Fruit fly (Drosophila melanogaster) whole organism, embryonic: ENCODE results near the gene CG43689.

ENCODE experiments used
- Awh ChIP-seq: fragments of 200-800 bp; sonication (Bioruptor generic); IDR thresholded peaks from 2 replicates; pipeline ENCODE4, ENCODE4 v1.3.6; 2022; ENCODE audit warnings: missing biosample characterization, missing genetic modification characterization
- C15 ChIP-seq: fragments of 200-800 bp; sonication (Bioruptor generic); IDR thresholded peaks from 3 replicates; pipeline ENCODE4 v1.3.6; 2022; ENCODE audit warnings: missing biosample characterization, missing genetic modification characterization
- CG10147 ChIP-seq: fragments of 200-800 bp; sonication (Bioruptor generic); optimal IDR thresholded peaks from 2 replicates; lab custom pipeline; 2019; ENCODE audit warnings: missing biosample characterization, mild to moderate bottlenecking, missing genetic modification characterization, moderate library complexity
- CG11723 ChIP-seq: fragments of 200-800 bp; sonication (Bioruptor generic); optimal IDR thresholded peaks from 2 replicates; lab custom pipeline; 2017; ENCODE audit warnings: missing biosample characterization, mild to moderate bottlenecking, missing genetic modification characterization
- CG14014 ChIP-seq: fragments of 200-800 bp; sonication (Bioruptor generic); IDR thresholded peaks from 2 replicates; pipeline ENCODE4 v1.3.6; 2022; ENCODE audit warnings: missing biosample characterization, missing genetic modification characterization
- CG14667 ChIP-seq: fragments of 200-800 bp; sonication (Bioruptor generic); IDR thresholded peaks from 2 replicates; pipeline ENCODE4 v1.3.6; 2022; ENCODE audit warnings: missing biosample characterization, missing genetic modification characterization
- CG14860 ChIP-seq: fragments of 200-800 bp; sonication (Bioruptor generic); IDR thresholded peaks from 3 replicates; pipeline ENCODE4 v1.3.6; 2022; ENCODE audit warnings: missing biosample characterization, missing genetic modification characterization; ENCODE audit not compliant: partially characterized antibody
- CG16813 ChIP-seq: fragments of 200-800 bp; sonication (Bioruptor generic); IDR thresholded peaks from 3 replicates; pipeline ENCODE4 v1.3.6; 2022; ENCODE audit warnings: missing biosample characterization, missing genetic modification characterization; ENCODE audit not compliant: partially characterized antibody
- CG17385 ChIP-seq: fragments of 200-800 bp; sonication (Bioruptor generic); optimal IDR thresholded peaks from 3 replicates; lab custom pipeline; 2018; ENCODE audit warnings: missing biosample characterization, mild to moderate bottlenecking, missing genetic modification characterization
- CG18476 ChIP-seq: fragments of 200-800 bp; sonication (Bioruptor generic); optimal IDR thresholded peaks from 2 replicates; lab custom pipeline; 2016; ENCODE audit warnings: missing biosample characterization, mild to moderate bottlenecking, missing genetic modification characterization
- CG2875 ChIP-seq: fragments of 200-800 bp; sonication (Bioruptor generic); optimal IDR thresholded peaks from 2 replicates; lab custom pipeline; 2017; ENCODE audit warnings: missing biosample characterization, mild to moderate bottlenecking, missing genetic modification characterization, missing genetic modification reagents
- CG33213 ChIP-seq: fragments of 200-800 bp; sonication (Bioruptor generic); optimal IDR thresholded peaks from 3 replicates; lab custom pipeline; 2016; ENCODE audit warnings: missing biosample characterization, missing genetic modification characterization
- CG33557 ChIP-seq: fragments of 200-800 bp; sonication (Bioruptor generic); optimal IDR thresholded peaks from 2 replicates; lab custom pipeline; 2019; ENCODE audit warnings: missing biosample characterization, mild to moderate bottlenecking, missing genetic modification characterization, moderate library complexity
- CG3847 ChIP-seq: fragments of 200-800 bp; sonication (Bioruptor generic); IDR thresholded peaks from 2 replicates; pipeline ENCODE4 v1.3.6; 2022; ENCODE audit warnings: missing biosample characterization, missing genetic modification characterization
- CG3995 ChIP-seq: fragments of 200-800 bp; sonication (Bioruptor generic); optimal IDR thresholded peaks from 3 replicates; lab custom pipeline; 2016; ENCODE audit warnings: missing biosample characterization, missing genetic modification characterization
- CG4360 ChIP-seq: fragments of 200-800 bp; sonication (Bioruptor generic); IDR thresholded peaks from 2 replicates; pipeline ENCODE4 v1.3.6; 2022; ENCODE audit warnings: missing biosample characterization, missing genetic modification characterization
- CG4617 ChIP-seq: fragments of 200-800 bp; sonication (Bioruptor generic); optimal IDR thresholded peaks from 3 replicates; lab custom pipeline; 2016; ENCODE audit warnings: missing biosample characterization, missing genetic modification characterization, borderline replicate concordance
- CG4730 ChIP-seq: fragments of 200-800 bp; sonication (Bioruptor generic); IDR thresholded peaks from 2 replicates; pipeline ENCODE4 v1.3.6; 2022; ENCODE audit warnings: missing biosample characterization, missing genetic modification characterization
- CG7987 ChIP-seq: fragments of 200-800 bp; sonication (Bioruptor generic); optimal IDR thresholded peaks from 2 replicates; lab custom pipeline; 2018; ENCODE audit warnings: missing biosample characterization, mild to moderate bottlenecking, missing genetic modification characterization, moderate library complexity
- CG8089 ChIP-seq: fragments of 200-800 bp; sonication (Bioruptor generic); optimal IDR thresholded peaks from 3 replicates; lab custom pipeline; 2016; ENCODE audit warnings: missing biosample characterization, missing genetic modification characterization
- CG9797 ChIP-seq: fragments of 200-800 bp; sonication (Bioruptor generic); optimal IDR thresholded peaks from 3 replicates; lab custom pipeline; 2018; ENCODE audit warnings: missing biosample characterization, mild to moderate bottlenecking, missing genetic modification characterization
- CHES-1-like ChIP-seq: fragments of 200-800 bp; sonication (Bioruptor generic); optimal IDR thresholded peaks from 2 replicates; lab custom pipeline; 2016; ENCODE audit warnings: missing biosample characterization, missing genetic modification characterization
- CTCF ChIP-seq: fragments of 200-800 bp; sonication (Bioruptor generic); optimal IDR thresholded peaks from 2 replicates; lab custom pipeline; 2017; ENCODE audit warnings: missing biosample characterization, mild to moderate bottlenecking, missing genetic modification characterization, moderate library complexity
- D19B ChIP-seq: fragments of 200-800 bp; sonication (Bioruptor generic); optimal IDR thresholded peaks from 2 replicates; lab custom pipeline; 2017; ENCODE audit warnings: missing biosample characterization, mild to moderate bottlenecking, missing genetic modification characterization
- Dll ChIP-seq: fragments of 200-800 bp; sonication (Bioruptor generic); IDR thresholded peaks from 4 replicates; pipeline ENCODE4 v1.3.6; 2022; ENCODE audit warnings: missing biosample characterization, missing genetic modification characterization; ENCODE audit not compliant: partially characterized antibody
- GATAe ChIP-seq: fragments of 200-800 bp; sonication (Bioruptor generic); conservative IDR thresholded peaks from 2 replicates; pipeline ENCODE4 v1.3.6; 2022; ENCODE audit warnings: missing biosample characterization, missing genetic modification characterization
- Gsc ChIP-seq: fragments of 200-800 bp; sonication (Bioruptor generic); IDR thresholded peaks from 2 replicates; pipeline ENCODE4 v1.3.6; 2022; ENCODE audit warnings: missing biosample characterization, missing genetic modification characterization
- Hmr ChIP-seq: fragments of 200-800 bp; sonication (Bioruptor generic); optimal IDR thresholded peaks from 3 replicates; lab custom pipeline; 2017; ENCODE audit warnings: mild to moderate bottlenecking, missing biosample characterization, missing genetic modification reagents, missing genetic modification characterization
- Hr39 ChIP-seq: fragments of >200 bp; optimal IDR thresholded peaks from 2 replicates; lab custom pipeline; 2017
- Lhr ChIP-seq: fragments of 200-800 bp; sonication (Bioruptor generic); optimal IDR thresholded peaks from 3 replicates; lab custom pipeline; 2017; ENCODE audit warnings: mild to moderate bottlenecking, missing biosample characterization, missing genetic modification reagents, missing genetic modification characterization
- MBD-R2 ChIP-seq: fragments of 200-800 bp; sonication (Bioruptor generic); IDR thresholded peaks from 2 replicates; pipeline ENCODE4 v1.3.6; 2022; ENCODE audit warnings: missing biosample characterization, missing genetic modification characterization
- MESR4 ChIP-seq: fragments of 200-800 bp; sonication (Bioruptor generic); optimal IDR thresholded peaks from 2 replicates; lab custom pipeline; 2018; ENCODE audit warnings: missing biosample characterization, mild to moderate bottlenecking, missing genetic modification characterization, moderate library complexity
- NC2β ChIP-seq: fragments of 200-800 bp; sonication (Bioruptor generic); optimal IDR thresholded peaks from 2 replicates; lab custom pipeline; 2016; ENCODE audit warnings: missing biosample characterization, missing genetic modification characterization
- Oli ChIP-seq: fragments of 200-800 bp; sonication (Bioruptor generic); optimal IDR thresholded peaks from 2 replicates; lab custom pipeline; 2018; ENCODE audit warnings: missing biosample characterization, mild to moderate bottlenecking, missing genetic modification characterization, moderate library complexity
- Optix ChIP-seq: fragments of 200-800 bp; sonication (Bioruptor generic); IDR thresholded peaks from 3 replicates; pipeline ENCODE4 v1.3.6; 2022; ENCODE audit warnings: missing biosample characterization, missing genetic modification characterization
- YL-1 ChIP-seq: fragments of 200-800 bp; sonication (Bioruptor generic); optimal IDR thresholded peaks from 3 replicates; lab custom pipeline; 2017; ENCODE audit warnings: missing biosample characterization, mild to moderate bottlenecking, missing genetic modification characterization
- ase ChIP-seq: fragments of 200-800 bp; sonication (Bioruptor generic); IDR thresholded peaks from 3 replicates; pipeline ENCODE4 v1.3.6; 2022; ENCODE audit warnings: missing biosample characterization, missing genetic modification characterization
- dpn ChIP-seq, 2 experiments: fragments of 200-800 bp; sonication (Bioruptor generic); optimal IDR thresholded peaks; 3 replicates each; lab custom pipeline; 2016; ENCODE audit warnings: missing biosample characterization in 2 of 2, missing genetic modification characterization in 2 of 2
- dysf ChIP-seq: fragments of 200-800 bp; sonication (Bioruptor generic); IDR thresholded peaks from 3 replicates; pipeline ENCODE4 v1.3.6; 2022; ENCODE audit warnings: missing biosample characterization, missing genetic modification characterization
- emc ChIP-seq: fragments of 200-800 bp; sonication (Bioruptor generic); optimal IDR thresholded peaks from 2 replicates; lab custom pipeline; 2016; ENCODE audit warnings: missing biosample characterization, missing genetic modification characterization
- ewg ChIP-seq: fragments of 200-800 bp; sonication (Bioruptor generic); optimal IDR thresholded peaks from 3 replicates; lab custom pipeline; 2017; ENCODE audit warnings: mild to moderate bottlenecking, missing biosample characterization, missing genetic modification reagents, missing genetic modification characterization
- gfzf ChIP-seq: fragments of 200-800 bp; sonication (Bioruptor generic); optimal IDR thresholded peaks from 2 replicates; lab custom pipeline; 2016; ENCODE audit warnings: missing biosample characterization, mild to moderate bottlenecking, missing genetic modification characterization, moderate library complexity
- inv ChIP-seq: fragments of 200-800 bp; sonication (Bioruptor generic); IDR thresholded peaks from 2 replicates; pipeline ENCODE4 v1.3.6; 2022; ENCODE audit warnings: missing biosample characterization, missing genetic modification characterization; ENCODE audit not compliant: partially characterized antibody
- lmd ChIP-seq: fragments of 200-800 bp; sonication (Bioruptor generic); IDR thresholded peaks from 2 replicates; pipeline ENCODE4 v1.3.6; 2022; ENCODE audit warnings: missing biosample characterization, missing genetic modification characterization
- nmo ChIP-seq: fragments of 200-800 bp; sonication (Bioruptor generic); optimal IDR thresholded peaks from 2 replicates; lab custom pipeline; 2018; ENCODE audit warnings: missing biosample characterization, mild to moderate bottlenecking, missing genetic modification characterization, moderate library complexity
- phol ChIP-seq: fragments of 200-800 bp; sonication (Bioruptor generic); optimal IDR thresholded peaks from 3 replicates; lab custom pipeline; 2018; ENCODE audit warnings: missing biosample characterization, mild to moderate bottlenecking, missing genetic modification characterization, moderate library complexity
- rib ChIP-seq: fragments of 200-800 bp; sonication (Bioruptor generic); IDR thresholded peaks from 2 replicates; pipeline ENCODE4 v1.3.6; 2022; ENCODE audit warnings: missing biosample characterization, missing genetic modification characterization
- sob ChIP-seq: fragments of 200-800 bp; sonication (Bioruptor generic); IDR thresholded peaks from 2 replicates; pipeline ENCODE4 v1.3.6; 2022; ENCODE audit warnings: missing biosample characterization, missing genetic modification characterization
- sug ChIP-seq: fragments of 200-800 bp; optimal IDR thresholded peaks from 2 replicates; lab custom pipeline; 2019; ENCODE audit warnings: missing biosample characterization, mild to moderate bottlenecking, missing genetic modification characterization, moderate library complexity
- tio ChIP-seq: fragments of 200-800 bp; sonication (Bioruptor generic); optimal IDR thresholded peaks from 2 replicates; lab custom pipeline; 2017; ENCODE audit warnings: missing biosample characterization, missing genetic modification characterization, inconsistent platforms
- zen2 ChIP-seq: fragments of 200-800 bp; sonication (Bioruptor generic); IDR thresholded peaks from 3 replicates; pipeline ENCODE4 v1.3.6; 2022; ENCODE audit warnings: missing biosample characterization, missing genetic modification characterization; ENCODE audit not compliant: partially characterized antibody
- zf30C ChIP-seq: fragments of 200-800 bp; sonication (Bioruptor generic); optimal IDR thresholded peaks from 3 replicates; lab custom pipeline; 2018; ENCODE audit warnings: missing biosample characterization, mild to moderate bottlenecking, missing genetic modification characterization

CG43689 gene

DNA sequence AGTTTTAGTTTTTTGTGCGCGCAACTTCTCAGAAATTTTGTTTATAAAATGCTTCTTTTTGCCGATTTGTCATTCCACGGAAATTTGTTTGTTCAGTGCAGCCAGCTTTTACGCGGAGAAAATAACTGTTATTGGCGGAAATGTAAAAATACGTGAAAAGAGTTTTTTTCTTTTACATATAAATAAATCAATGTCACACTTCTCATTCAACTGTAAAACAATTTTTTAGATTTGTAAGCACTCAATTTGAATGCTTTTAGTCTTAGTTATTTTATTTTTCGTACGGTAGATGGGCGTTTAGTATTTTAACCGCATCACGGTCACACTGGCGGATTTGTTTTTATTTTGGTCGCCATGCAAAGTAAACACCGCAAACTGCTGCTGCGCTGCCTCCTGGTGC is 28.6 kb downstream of the CG43689 start, which contains the start of the genes Xpac and brn (continued):
- TF ChIP-seq Hmr (GFP tag; lab: Kevin White, UChicago): peak; percentile 10
- TF ChIP-seq Dll (GFP tag; lab: Robert Waterston, UW): no peak
- TF ChIP-seq CG18476: no peak
- TF ChIP-seq CG4360 (GFP tag; lab: Robert Waterston, UW): no peak
- TF ChIP-seq gfzf (GFP tag; lab: Kevin White, UChicago): peak; percentile 79
- TF ChIP-seq CTCF: peak; percentile 29
- no peak for TF ChIP-seq CG14667 (GFP tag; lab: Robert Waterston, UW)
- TF ChIP-seq Gsc (GFP tag; lab: Robert Waterston, UW): no peak
- TF ChIP-seq ewg (GFP tag; lab: Kevin White, UChicago): peak; percentile 6
- TF ChIP-seq CG33557 (GFP tag; lab: Kevin White, UChicago): no peak
- no peak for TF ChIP-seq zen2 (GFP tag; lab: Robert Waterston, UW)
- TF ChIP-seq CG33213 (GFP tag; lab: Kevin White, UChicago): no peak
- no peak for TF ChIP-seq CG14014
- peak; percentile 43 for TF ChIP-seq Lhr (GFP tag; lab: Kevin White, UChicago)
- TF ChIP-seq rib: no peak
- TF ChIP-seq YL-1 (GFP tag; lab: Kevin White, UChicago): peak; percentile 31
- no peak for TF ChIP-seq Hr39 (lab: Kevin White, UChicago)
- TF ChIP-seq GATAe: no peak
- no peak for TF ChIP-seq CG11723 (GFP tag; lab: Kevin White, UChicago)
- TF ChIP-seq CG9797 (GFP tag; lab: Kevin White, UChicago): peak; percentile 74
- TF ChIP-seq Oli (tag; lab: Kevin White, UChicago): no peak
- peak; percentile 86 for TF ChIP-seq CG17385 (GFP tag; lab: Kevin White, UChicago)
- no peak for TF ChIP-seq dpn (GFP tag; optimal IDR thresholded peaks at IDR 0.05; lab: Kevin White, UChicago)
- TF ChIP-seq CG4617 (GFP tag; lab: Kevin White, UChicago): peak; percentile 45
- TF ChIP-seq MESR4 (GFP tag; lab: Kevin White, UChicago): no peak
- TF ChIP-seq CG14860 (GFP tag; lab: Robert Waterston, UW): no peak
- TF ChIP-seq MBD-R2 (GFP tag; lab: Robert Waterston, UW): peak; percentile 78
- no peak for TF ChIP-seq sob
- no peak for TF ChIP-seq CG7987 (GFP tag; lab: Kevin White, UChicago)
- TF ChIP-seq Optix (GFP tag; lab: Robert Waterston, UW): no peak
- no peak for TF ChIP-seq CG2875 (GFP tag; lab: Kevin White, UChicago)
- no peak for TF ChIP-seq Awh
- TF ChIP-seq sug (tag; lab: Kevin White, UChicago): peak; percentile 13
- TF ChIP-seq NC2β (GFP tag; lab: Kevin White, UChicago): no peak
- TF ChIP-seq CHES-1-like (GFP tag; lab: Kevin White, UChicago): no peak
- TF ChIP-seq tio (GFP tag; lab: Kevin White, UChicago): no peak
- TF ChIP-seq emc (GFP tag; lab: Kevin White, UChicago): no peak
- TF ChIP-seq zf30C (GFP tag; lab: Kevin White, UChicago): no peak
- 0 out of 2 replicates have a peak, but pooled peaks have one; percentile 6 for TF ChIP-seq CG3847 (GFP tag; lab: Robert Waterston, UW)
- TF ChIP-seq C15 (GFP tag; lab: Robert Waterston, UW): no peak
- no peak for TF ChIP-seq lmd
- no peak for TF ChIP-seq CG16813
- TF ChIP-seq phol (tag; lab: Kevin White, UChicago): peak; percentile 47
- no peak for TF ChIP-seq dysf
- TF ChIP-seq CG3995 (GFP tag; lab: Kevin White, UChicago): peak; percentile 28
- no peak for TF ChIP-seq CG10147
- no peak for TF ChIP-seq inv (GFP tag; lab: Robert Waterston, UW)
- TF ChIP-seq CG4730: no peak
- no peak for TF ChIP-seq CG8089
- no peak for TF ChIP-seq ase (GFP tag; lab: Robert Waterston, UW)
- no peak for TF ChIP-seq D19B (GFP tag; lab: Kevin White, UChicago)
- TF ChIP-seq nmo: peak; percentile 32
